Fruit fly (Drosophila melanogaster) Kc167 (cell line): ENCODE data around the gene Spp.

Experiments
- Sin3A ChIP-seq: fragments of >200 bp; optimal IDR thresholded peaks from 2 replicates; lab custom pipeline; 2018; ENCODE audit warnings: missing external identifiers
- h ChIP-seq: fragments of >200 bp; optimal IDR thresholded peaks from 3 replicates; lab custom pipeline; 2018; ENCODE audit warnings: missing external identifiers
- psq ChIP-seq: fragments of >200 bp; optimal IDR thresholded peaks from 2 replicates; lab custom pipeline; 2017; ENCODE audit warnings: missing external identifiers
- ttk ChIP-seq: sonication (Bioruptor generic); optimal IDR thresholded peaks from 2 replicates; lab custom pipeline; 2017; ENCODE audit warnings: missing external identifiers

dm6 chr2L:495381-496240, 48.8 kb downstream of the Spp start:
- TF ChIP-seq psq (lab: Kevin White, UChicago), result no peak
- TF ChIP-seq ttk, result no peak
- TF ChIP-seq Sin3A (lab: Kevin White, UChicago), result no peak
- no peak for TF ChIP-seq h (lab: Kevin White, UChicago)
